Worm (Caenorhabditis elegans) whole organism, young adult: ENCODE measurements around the gene T13A10.2.

Experiments
- B0019.2 ChIP-seq: fragments of 200-800 bp; sonication (Bioruptor generic); conservative IDR thresholded peaks from 2 replicates; pipeline ENCODE4 v1.3.6; 2022; ENCODE audit warnings: missing genetic modification reagents, missing genetic modification characterization, missing compliant biosample characterization
- B0261.1 ChIP-seq: sonication (generic microtip); optimal IDR thresholded peaks from 2 replicates; lab custom pipeline; 2016; ENCODE audit warnings: mild to moderate bottlenecking, missing genetic modification characterization, moderate library complexity, missing compliant biosample characterization
- F10E7.11 ChIP-seq: sonication (generic microtip); optimal IDR thresholded peaks from 2 replicates; lab custom pipeline; 2017; ENCODE audit warnings: mild to moderate bottlenecking, missing genetic modification characterization, moderate library complexity, missing compliant biosample characterization
- F49E8.2 ChIP-seq: sonication (generic microtip); optimal IDR thresholded peaks from 3 replicates; lab custom pipeline; 2017; ENCODE audit warnings: missing genetic modification characterization, mild to moderate bottlenecking, missing compliant biosample characterization, antibody characterized with exemption, moderate library complexity; ENCODE audit not compliant: insufficient read depth
- Y56A3A.18 ChIP-seq: fragments of 200-800 bp; sonication (Bioruptor generic); IDR thresholded peaks from 2 replicates; pipeline ENCODE4 v1.3.6; 2022; ENCODE audit warnings: missing genetic modification reagents, missing genetic modification characterization, missing compliant biosample characterization
- Y67H2A.10 ChIP-seq: fragments of 200-800 bp; sonication (Bioruptor generic); conservative IDR thresholded peaks from 2 replicates; pipeline ENCODE4 v1.3.6; 2022; ENCODE audit warnings: missing genetic modification reagents, missing genetic modification characterization, missing compliant biosample characterization
- Y79H2A.3 ChIP-seq: fragments of 200-800 bp; sonication (Bioruptor generic); conservative IDR thresholded peaks from 2 replicates; pipeline ENCODE4 v1.3.6; 2022; ENCODE audit warnings: missing genetic modification reagents, missing genetic modification characterization, missing compliant biosample characterization
- akir-1 ChIP-seq: fragments of 200-800 bp; sonication (Bioruptor generic); optimal IDR thresholded peaks from 2 replicates; lab custom pipeline; 2018; ENCODE audit warnings: mild to moderate bottlenecking, missing genetic modification characterization, moderate library complexity, missing compliant biosample characterization
- aptf-2 ChIP-seq: fragments of 200-800 bp; sonication (Bioruptor generic); conservative IDR thresholded peaks from 2 replicates; pipeline ENCODE4 v1.3.6; 2022; ENCODE audit warnings: missing genetic modification reagents, missing genetic modification characterization, missing compliant biosample characterization
- atf-7 ChIP-seq: sonication (generic microtip); optimal IDR thresholded peaks from 2 replicates; lab custom pipeline; 2017; ENCODE audit warnings: mild to moderate bottlenecking, missing genetic modification characterization, missing compliant biosample characterization
- athp-1 ChIP-seq: sonication (generic microtip); optimal IDR thresholded peaks from 2 replicates; lab custom pipeline; 2017; ENCODE audit warnings: mild to moderate bottlenecking, missing genetic modification characterization, missing compliant biosample characterization
- attf-3 ChIP-seq: fragments of 200-800 bp; sonication (Bioruptor generic); conservative IDR thresholded peaks from 2 replicates; pipeline ENCODE4 v1.3.6; 2022; ENCODE audit warnings: missing genetic modification reagents, missing genetic modification characterization, missing compliant biosample characterization
- attf-6 ChIP-seq: fragments of 200-800 bp; sonication (Bioruptor generic); IDR thresholded peaks from 2 replicates; pipeline ENCODE4 v1.3.6; 2022; ENCODE audit warnings: missing genetic modification reagents, missing genetic modification characterization, missing compliant biosample characterization
- bed-1 ChIP-seq: fragments of 200-800 bp; sonication (Bioruptor generic); IDR thresholded peaks from 2 replicates; pipeline ENCODE4 v1.3.6; 2022; ENCODE audit warnings: missing genetic modification reagents, missing genetic modification characterization, missing compliant biosample characterization
- dox-1 ChIP-seq: fragments of 200-800 bp; sonication (Bioruptor generic); IDR thresholded peaks from 2 replicates; pipeline ENCODE4 v1.3.6; 2022; ENCODE audit warnings: missing genetic modification reagents, missing genetic modification characterization, missing compliant biosample characterization
- fkh-3 ChIP-seq: sonication (generic microtip); optimal IDR thresholded peaks from 2 replicates; lab custom pipeline; 2016; ENCODE audit warnings: mild to moderate bottlenecking, missing genetic modification characterization, missing compliant biosample characterization
- hlh-26 ChIP-seq: fragments of 200-800 bp; sonication (Bioruptor generic); conservative IDR thresholded peaks from 2 replicates; pipeline ENCODE4 v1.3.6; 2022; ENCODE audit warnings: missing genetic modification reagents, missing genetic modification characterization, missing compliant biosample characterization
- hmg-20 ChIP-seq: fragments of 200-800 bp; sonication (Bioruptor generic); IDR thresholded peaks from 2 replicates; pipeline ENCODE4 v1.3.6; 2022; ENCODE audit warnings: missing genetic modification reagents, missing genetic modification characterization, missing compliant biosample characterization
- lin-54 ChIP-seq: fragments of 200-800 bp; sonication (Bioruptor generic); optimal IDR thresholded peaks from 2 replicates; lab custom pipeline; 2018; ENCODE audit warnings: mild to moderate bottlenecking, missing genetic modification characterization, missing compliant biosample characterization
- madf-6 ChIP-seq: fragments of 200-800 bp; sonication (Bioruptor generic); IDR thresholded peaks from 2 replicates; pipeline ENCODE4 v1.3.6; 2022; ENCODE audit warnings: missing genetic modification reagents, missing genetic modification characterization, missing compliant biosample characterization
- mcd-1 ChIP-seq: fragments of 200-800 bp; sonication (Bioruptor generic); IDR thresholded peaks from 2 replicates; pipeline ENCODE4 v1.3.6; 2022; ENCODE audit warnings: missing genetic modification reagents, missing genetic modification characterization, missing compliant biosample characterization
- mxl-1 ChIP-seq: sonication (generic microtip); optimal IDR thresholded peaks from 2 replicates; lab custom pipeline; 2016; ENCODE audit warnings: missing genetic modification characterization, missing compliant biosample characterization
- nfya-2 ChIP-seq: fragments of 200-800 bp; sonication (Bioruptor generic); IDR thresholded peaks from 2 replicates; pipeline ENCODE4 v1.3.6; 2022; ENCODE audit warnings: missing genetic modification reagents, missing genetic modification characterization, missing compliant biosample characterization
- nhr-120 ChIP-seq: fragments of 200-800 bp; sonication (Bioruptor generic); IDR thresholded peaks from 2 replicates; pipeline ENCODE4 v1.3.6; 2022; ENCODE audit warnings: missing genetic modification characterization, missing compliant biosample characterization
- nhr-27 ChIP-seq: fragments of 200-800 bp; sonication (Bioruptor generic); optimal IDR thresholded peaks from 2 replicates; lab custom pipeline; 2018; ENCODE audit warnings: mild to moderate bottlenecking, missing genetic modification characterization, moderate library complexity, missing compliant biosample characterization
- nhr-80 ChIP-seq: sonication (generic microtip); optimal IDR thresholded peaks from 2 replicates; lab custom pipeline; 2016; ENCODE audit warnings: missing genetic modification characterization, missing compliant biosample characterization
- rpc-1 ChIP-seq, 2 experiments: fragments of 150-350 bp in 1 of 2; sonication (generic microtip) in 1 of 2; optimal IDR thresholded peaks; 2 replicates each; lab custom pipeline; 2014 to 2018; ENCODE audit warnings: missing biosample characterization in 1 of 2, missing genetic modification characterization in 1 of 2, missing genetic modification reagents in 1 of 2, missing genotype in 1 of 2
- sea-2 ChIP-seq: fragments of 200-800 bp; sonication (Bioruptor generic); IDR thresholded peaks from 2 replicates; pipeline ENCODE4 v1.3.6; 2022; ENCODE audit warnings: missing genetic modification characterization, missing compliant biosample characterization
- snpc-1.3 ChIP-seq: sonication (generic microtip); optimal IDR thresholded peaks from 2 replicates; lab custom pipeline; 2017; ENCODE audit warnings: missing genetic modification characterization, mild to moderate bottlenecking, missing compliant biosample characterization, antibody characterized with exemption, moderate library complexity, missing genotype, missing genetic modification reagents; ENCODE audit not compliant: insufficient read depth
- xnd-1 ChIP-seq: sonication (generic microtip); optimal IDR thresholded peaks from 2 replicates; lab custom pipeline; 2016; ENCODE audit warnings: missing genotype, missing genetic modification reagents, missing genetic modification characterization, missing compliant biosample characterization
- zfh-2 ChIP-seq: fragments of 200-800 bp; sonication (Bioruptor generic); conservative IDR thresholded peaks from 2 replicates; pipeline ENCODE4 v1.3.6; 2022; ENCODE audit warnings: missing genetic modification reagents, missing genetic modification characterization, missing compliant biosample characterization
- ztf-25 ChIP-seq: fragments of 200-800 bp; sonication (Bioruptor generic); IDR thresholded peaks from 2 replicates; pipeline ENCODE4 v1.3.6; 2022; ENCODE audit warnings: missing genetic modification reagents, missing genetic modification characterization, missing compliant biosample characterization
- ztf-26 ChIP-seq: sonication (generic microtip); optimal IDR thresholded peaks from 2 replicates; lab custom pipeline; 2017; ENCODE audit warnings: missing genetic modification characterization, missing compliant biosample characterization
- ztf-28 ChIP-seq: fragments of 200-800 bp; sonication (Bioruptor generic); IDR thresholded peaks from 2 replicates; pipeline ENCODE4 v1.3.6; 2022; ENCODE audit warnings: missing genetic modification reagents, missing genetic modification characterization, missing compliant biosample characterization

The T13A10.2 gene

DNA sequence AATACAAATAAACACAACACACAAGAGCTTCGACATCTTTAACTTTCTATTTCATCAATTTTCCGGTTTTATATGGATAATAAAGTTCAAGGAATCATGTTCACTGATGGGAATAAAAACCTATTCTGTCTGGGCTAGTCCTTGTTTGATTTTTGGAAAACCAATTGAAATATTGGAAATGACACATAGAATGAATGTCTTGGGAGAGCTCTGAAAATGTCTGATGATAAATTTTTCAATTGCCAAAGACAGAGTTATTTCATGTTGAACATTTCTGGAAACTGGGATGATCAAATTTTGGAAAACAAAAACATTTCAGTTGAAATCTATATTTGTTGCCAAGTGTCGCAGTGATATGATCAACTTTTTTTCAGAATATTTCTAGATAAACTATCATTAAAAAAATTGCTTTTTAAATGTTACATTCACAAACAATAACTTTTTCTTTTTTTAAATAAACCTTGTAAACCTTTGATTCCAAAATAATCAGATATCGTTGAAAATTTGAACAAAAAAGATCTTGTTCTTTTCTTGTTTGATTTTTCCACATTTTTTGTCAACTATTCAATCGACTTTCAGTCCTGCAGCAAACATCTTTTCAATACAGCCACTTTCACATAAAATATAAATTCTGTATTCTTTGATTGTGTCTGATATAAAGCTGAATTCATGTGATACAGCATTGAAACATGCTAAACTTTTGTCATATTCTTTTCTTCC, 15.4 kb upstream of the T13A10.2 start, which contains the start of the genes F58F9.6 and F58F9.8 (continued):
- TF ChIP-seq zfh-2 (GFP tag; lab: Robert Waterston, UW) (no peak), aptf-2 (no peak), F10E7.11 (tag; lab: Kevin White, UChicago) (no peak), mcd-1 (GFP tag; lab: Robert Waterston, UW) (no peak), Y56A3A.18 (GFP tag; lab: Robert Waterston, UW) (no peak)

- TF ChIP-seq rpc-1 (optimal IDR thresholded peaks at IDR 0.05; lab: Kevin White, UChicago): no peak
- TF ChIP-seq rpc-1 (tag; optimal IDR thresholded peaks at IDR 0.05; lab: Kevin White, UChicago): no peak
- no peak for TF ChIP-seq nfya-2 (GFP tag; lab: Robert Waterston, UW)
- no peak for TF ChIP-seq Y79H2A.3 (GFP tag; lab: Robert Waterston, UW)
- no peak for TF ChIP-seq F49E8.2 (tag; lab: Kevin White, UChicago)
- TF ChIP-seq fkh-3: no peak
- no peak for TF ChIP-seq nhr-120 (GFP tag; lab: Robert Waterston, UW)
- no peak for TF ChIP-seq snpc-1.3 (tag; lab: Kevin White, UChicago)
- TF ChIP-seq sea-2 (GFP tag; lab: Robert Waterston, UW): no peak
- TF ChIP-seq ztf-25 (GFP tag; lab: Robert Waterston, UW): no peak
- TF ChIP-seq B0019.2 (GFP tag; lab: Robert Waterston, UW): no peak
- no peak for TF ChIP-seq attf-6 (GFP tag; lab: Robert Waterston, UW)
- no peak for TF ChIP-seq madf-6 (GFP tag; lab: Robert Waterston, UW)
- TF ChIP-seq hlh-26 (GFP tag; lab: Robert Waterston, UW): no peak
- TF ChIP-seq xnd-1 (tag; lab: Kevin White, UChicago): no peak
- no peak for TF ChIP-seq attf-3 (GFP tag; lab: Robert Waterston, UW)
These were observed 13.1 kb upstream of the T13A10.2 start, which contains the start of gene F58F9.9 for ce11 chrIV:6239993-6240392. Gene F58F9.9, plus strand, starts transcription at chrIV:6240293.

DNA sequence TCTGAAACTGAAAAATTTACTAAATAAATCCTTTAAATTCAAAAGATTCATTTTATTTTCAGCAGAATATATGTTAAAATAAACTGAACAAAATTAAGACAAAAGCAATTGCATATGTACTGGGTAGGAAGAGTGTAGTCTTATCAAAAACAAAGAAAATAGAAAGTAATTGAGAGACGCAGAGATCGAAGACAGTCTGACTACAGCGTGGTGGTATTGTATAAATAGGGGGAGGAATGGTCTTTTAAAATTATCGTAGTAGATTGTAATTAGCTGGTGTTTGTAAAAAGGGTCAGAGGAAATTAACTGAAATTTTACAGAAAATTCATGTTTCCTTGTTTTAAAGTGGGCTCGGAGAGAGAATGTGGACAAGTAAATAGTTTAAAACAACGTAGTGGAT, 4.6 kb upstream of the T13A10.2 start, which contains the start of gene acox-3:
acox-3 (minus strand) TSS at position 7 of the 400 bp plus-strand sequence.
- TF ChIP-seq nhr-80 (tag; lab: Kevin White, UChicago) (peak; percentile 18), akir-1 (no peak)

ce11 chrIV:6249591-6249990, 3.5 kb upstream of the T13A10.2 start, which contains the start of gene F58F9.1:
Gene F58F9.1, plus strand, starts transcription at chrIV:6249841.
- no peak for TF ChIP-seq hmg-20 (GFP tag; lab: Robert Waterston, UW)
- no peak for TF ChIP-seq lin-54 (GFP tag; lab: Kevin White, UChicago)
- no peak for TF ChIP-seq Y67H2A.10 (GFP tag; lab: Robert Waterston, UW)
- no peak for TF ChIP-seq B0261.1 (tag; lab: Kevin White, UChicago)
- TF ChIP-seq atf-7 (tag; lab: Kevin White, UChicago): no peak
- TF ChIP-seq, all 124 proteins: peak for 0

- TF ChIP-seq bed-1 (no peak), athp-1 (no peak), ztf-28 (GFP tag; lab: Robert Waterston, UW) (no peak), mxl-1 (tag; lab: Kevin White, UChicago) (no peak), dox-1 (GFP tag; lab: Robert Waterston, UW) (no peak), nhr-27 (tag; lab: Kevin White, UChicago) (no peak), ztf-26 (tag; lab: Kevin White, UChicago) (no peak), ztf-25 (GFP tag; lab: Robert Waterston, UW) (no peak), Y56A3A.18 (GFP tag; lab: Robert Waterston, UW) (no peak), madf-6 (GFP tag; lab: Robert Waterston, UW) (no peak)
These were observed 1.5 kb downstream of the T13A10.2 start, which contains the start of gene T13A10.64 for ce11 chrIV:6254635-6255034. Gene T13A10.64, plus strand, starts transcription at chrIV:6254935.
